Worm (Caenorhabditis elegans) whole organism, midembryonic: ENCODE measurements around the gene syx-18.

Experiments
- T22C8.4 ChIP-seq: fragments of 200-800 bp; sonication (Bioruptor generic); IDR thresholded peaks from 2 replicates; pipeline ENCODE4 v1.3.6; 2022; ENCODE audit warnings: missing genetic modification characterization, missing compliant biosample characterization
- cog-1 ChIP-seq: sonication (generic microtip); optimal IDR thresholded peaks from 2 replicates; lab custom pipeline; 2016; ENCODE audit warnings: missing genetic modification characterization, missing compliant biosample characterization
- flt-1 ChIP-seq: fragments of 200-800 bp; sonication (Bioruptor generic); IDR thresholded peaks from 2 replicates; pipeline ENCODE4 v1.3.6; 2022; ENCODE audit warnings: missing genetic modification characterization, missing compliant biosample characterization
- klf-2 ChIP-seq: fragments of 200-800 bp; sonication (Bioruptor generic); conservative IDR thresholded peaks from 2 replicates; pipeline ENCODE4 v1.3.6; 2022; ENCODE audit warnings: missing genetic modification reagents, missing genetic modification characterization, missing compliant biosample characterization
- med-1 ChIP-seq: sonication (generic microtip); optimal IDR thresholded peaks from 2 replicates; lab custom pipeline; 2017; ENCODE audit warnings: missing genetic modification characterization, mild to moderate bottlenecking, missing compliant biosample characterization, antibody characterized with exemption, missing genetic modification reagents; ENCODE audit not compliant: insufficient read depth
- ref-1 ChIP-seq: fragments of 200-800 bp; sonication (Bioruptor generic); conservative IDR thresholded peaks from 2 replicates; pipeline ENCODE4 v1.3.6; 2022; ENCODE audit warnings: missing genetic modification reagents, missing genetic modification characterization, missing compliant biosample characterization
- tab-1 ChIP-seq: fragments of 200-800 bp; sonication (Bioruptor generic); IDR thresholded peaks from 2 replicates; pipeline ENCODE4 v1.3.6; 2022; ENCODE audit warnings: missing genetic modification characterization, missing compliant biosample characterization
- ztf-23 ChIP-seq: fragments of 200-800 bp; sonication (Bioruptor generic); IDR thresholded peaks from 2 replicates; pipeline ENCODE4 v1.3.6; 2022; ENCODE audit warnings: missing genetic modification reagents, missing genetic modification characterization, missing compliant biosample characterization
- ztf-29 ChIP-seq: fragments of 200-800 bp; sonication (Bioruptor generic); IDR thresholded peaks from 2 replicates; pipeline ENCODE4 v1.3.6; 2022; ENCODE audit warnings: missing genetic modification reagents, missing genetic modification characterization, missing compliant biosample characterization

Gene syx-18

ce11 chrV:6685499-6685898 lies 30.2 kb upstream of the syx-18 start:
- TF ChIP-seq med-1 (GFP tag; lab: Kevin White, UChicago) = no peak
- TF ChIP-seq ref-1 (GFP tag; lab: Robert Waterston, UW) = no peak
- TF ChIP-seq tab-1 (GFP tag; lab: Robert Waterston, UW) = no peak
- no peak for TF ChIP-seq cog-1 (tag; lab: Kevin White, UChicago)
- no peak for TF ChIP-seq T22C8.4 (GFP tag; lab: Robert Waterston, UW)
- TF ChIP-seq klf-2 (GFP tag; lab: Robert Waterston, UW) = no peak

- no peak for TF ChIP-seq T22C8.4 (GFP tag; lab: Robert Waterston, UW)
- TF ChIP-seq tab-1 (GFP tag; lab: Robert Waterston, UW) = 0 out of 2 replicates have a peak, but pooled peaks have one; percentile 52
- peak; percentile 32 for TF ChIP-seq cog-1 (tag; lab: Kevin White, UChicago)
Measured at ce11 chrV:6684541-6684940, 29.3 kb upstream of the syx-18 start.

ce11 chrV:6683740-6684139 lies 28.5 kb upstream of the syx-18 start:
- TF ChIP-seq tab-1 (GFP tag; lab: Robert Waterston, UW) (no peak), ztf-29 (GFP tag; lab: Robert Waterston, UW) (no peak), cog-1 (tag; lab: Kevin White, UChicago) (no peak), ztf-23 (no peak), klf-2 (GFP tag; lab: Robert Waterston, UW) (no peak), flt-1 (GFP tag; lab: Robert Waterston, UW) (no peak), med-1 (GFP tag; lab: Kevin White, UChicago) (no peak), T22C8.4 (GFP tag; lab: Robert Waterston, UW) (no peak), ref-1 (GFP tag; lab: Robert Waterston, UW) (no peak)

- TF ChIP-seq ref-1 (GFP tag; lab: Robert Waterston, UW) (no peak), klf-2 (GFP tag; lab: Robert Waterston, UW) (no peak), flt-1 (GFP tag; lab: Robert Waterston, UW) (no peak), med-1 (GFP tag; lab: Kevin White, UChicago) (no peak), ztf-29 (GFP tag; lab: Robert Waterston, UW) (no peak), tab-1 (GFP tag; lab: Robert Waterston, UW) (no peak), cog-1 (tag; lab: Kevin White, UChicago) (no peak), T22C8.4 (GFP tag; lab: Robert Waterston, UW) (no peak), ztf-23 (no peak)
Measured at ce11 chrV:6683282-6683681, 28.0 kb upstream of the syx-18 start.

- no peak for TF ChIP-seq ref-1 (GFP tag; lab: Robert Waterston, UW)
- TF ChIP-seq klf-2 (GFP tag; lab: Robert Waterston, UW) = no peak
- no peak for TF ChIP-seq ztf-23
- no peak for TF ChIP-seq tab-1 (GFP tag; lab: Robert Waterston, UW)
- TF ChIP-seq T22C8.4 (GFP tag; lab: Robert Waterston, UW) = no peak
- TF ChIP-seq flt-1 (GFP tag; lab: Robert Waterston, UW) = no peak
- no peak for TF ChIP-seq ztf-29 (GFP tag; lab: Robert Waterston, UW)
- TF ChIP-seq med-1 (GFP tag; lab: Kevin White, UChicago) = no peak
- TF ChIP-seq cog-1 (tag; lab: Kevin White, UChicago) = no peak
Measured at ce11 chrV:6681501-6681900, 26.3 kb upstream of the syx-18 start, which contains the start of gene egl-46. egl-46 (minus strand) TSS chrV:6681573.

ce11 chrV:6676158-6676849 lies 21.1 kb upstream of the syx-18 start, which contains the start of gene cest-34:
cest-34 (plus strand) TSS chrV:6676799.
- TF ChIP-seq tab-1 (GFP tag; lab: Robert Waterston, UW) (no peak), klf-2 (GFP tag; lab: Robert Waterston, UW) (no peak), flt-1 (GFP tag; lab: Robert Waterston, UW) (no peak), ref-1 (GFP tag; lab: Robert Waterston, UW) (no peak), cog-1 (tag; lab: Kevin White, UChicago) (no peak), T22C8.4 (GFP tag; lab: Robert Waterston, UW) (no peak), ztf-29 (GFP tag; lab: Robert Waterston, UW) (no peak), med-1 (GFP tag; lab: Kevin White, UChicago) (no peak), ztf-23 (no peak)

ce11 chrV:6673967-6674366 lies 18.7 kb upstream of the syx-18 start, which contains the start of gene cest-31:
cest-31 (plus strand) TSS chrV:6674267.
- TF ChIP-seq ref-1 (GFP tag; lab: Robert Waterston, UW) = no peak
- TF ChIP-seq ztf-29 (GFP tag; lab: Robert Waterston, UW) = no peak
- TF ChIP-seq cog-1 (tag; lab: Kevin White, UChicago) = no peak
- TF ChIP-seq T22C8.4 (GFP tag; lab: Robert Waterston, UW) = no peak
- no peak for TF ChIP-seq tab-1 (GFP tag; lab: Robert Waterston, UW)
- no peak for TF ChIP-seq flt-1 (GFP tag; lab: Robert Waterston, UW)
- no peak for TF ChIP-seq med-1 (GFP tag; lab: Kevin White, UChicago)
- no peak for TF ChIP-seq klf-2 (GFP tag; lab: Robert Waterston, UW)

- no peak for TF ChIP-seq cog-1 (tag; lab: Kevin White, UChicago)
- TF ChIP-seq T22C8.4 (GFP tag; lab: Robert Waterston, UW) = no peak
Measured at ce11 chrV:6669520-6669919, 14.3 kb upstream of the syx-18 start, which contains the start of gene cest-28. cest-28 (plus strand) TSS chrV:6669820.

ce11 chrV:6668741-6669140 lies 13.5 kb upstream of the syx-18 start, which contains the start of gene str-180:
str-180 (minus strand) TSS chrV:6668841.
- TF ChIP-seq ztf-29 (GFP tag; lab: Robert Waterston, UW) (no peak), ztf-23 (no peak), tab-1 (GFP tag; lab: Robert Waterston, UW) (no peak), med-1 (GFP tag; lab: Kevin White, UChicago) (no peak), flt-1 (GFP tag; lab: Robert Waterston, UW) (no peak), klf-2 (GFP tag; lab: Robert Waterston, UW) (no peak), T22C8.4 (GFP tag; lab: Robert Waterston, UW) (no peak), cog-1 (tag; lab: Kevin White, UChicago) (no peak), ref-1 (GFP tag; lab: Robert Waterston, UW) (no peak)
